Fruit fly (Drosophila melanogaster) whole organism, pupa: ENCODE data around the gene CG6790.

Experiments
- CG10348 ChIP-seq: fragments of 200-800 bp; sonication (Bioruptor generic); IDR thresholded peaks from 2 replicates; pipeline ENCODE4 v1.3.6; 2022; ENCODE audit warnings: missing biosample characterization, missing genetic modification characterization
- CG12605 ChIP-seq: fragments of 200-800 bp; sonication (Bioruptor generic); IDR thresholded peaks from 2 replicates; pipeline ENCODE4 v1.3.6; 2022; ENCODE audit warnings: missing biosample characterization, missing genetic modification characterization
- CG15710 ChIP-seq: fragments of 200-800 bp; sonication (Bioruptor generic); optimal IDR thresholded peaks from 2 replicates; lab custom pipeline; 2018; ENCODE audit warnings: missing biosample characterization, mild to moderate bottlenecking, missing genetic modification characterization, moderate library complexity
- CG8159 ChIP-seq: fragments of 200-800 bp; sonication (Bioruptor generic); optimal IDR thresholded peaks from 3 replicates; lab custom pipeline; 2018; ENCODE audit warnings: missing biosample characterization, mild to moderate bottlenecking, missing genetic modification characterization, moderate library complexity
- CG8301 ChIP-seq: fragments of 200-800 bp; sonication (Bioruptor generic); optimal IDR thresholded peaks from 2 replicates; lab custom pipeline; 2018; ENCODE audit warnings: missing biosample characterization, mild to moderate bottlenecking, missing genetic modification characterization
- EcR ChIP-seq: fragments of 200-800 bp; sonication (Bioruptor generic); optimal IDR thresholded peaks from 3 replicates; lab custom pipeline; 2019; ENCODE audit warnings: missing biosample characterization, missing genetic modification characterization, mild to moderate bottlenecking, moderate library complexity, missing genetic modification reagents
- Ets98B ChIP-seq: fragments of 200-800 bp; sonication (Bioruptor generic); IDR thresholded peaks from 2 replicates; pipeline ENCODE4 v1.3.6; 2022; ENCODE audit warnings: missing biosample characterization, missing genetic modification characterization
- Pif1A ChIP-seq: fragments of 200-800 bp; sonication (Bioruptor generic); optimal IDR thresholded peaks from 3 replicates; lab custom pipeline; 2016; ENCODE audit warnings: missing biosample characterization, missing genetic modification characterization
- Pif1B ChIP-seq: fragments of 200-800 bp; sonication (Bioruptor generic); optimal IDR thresholded peaks from 3 replicates; lab custom pipeline; 2016; ENCODE audit warnings: missing biosample characterization, missing genetic modification characterization
- Snoo ChIP-seq: fragments of 200-800 bp; sonication (Bioruptor generic); optimal IDR thresholded peaks from 3 replicates; lab custom pipeline; 2017; ENCODE audit warnings: missing biosample characterization, mild to moderate bottlenecking, missing genetic modification characterization, inconsistent platforms
- fd96Ca ChIP-seq: fragments of 200-800 bp; sonication (Bioruptor generic); IDR thresholded peaks from 3 replicates; pipeline ENCODE4 v1.3.6; 2022; ENCODE audit warnings: missing biosample characterization, missing genetic modification characterization
- gl ChIP-seq: fragments of 200-800 bp; sonication (Bioruptor generic); optimal IDR thresholded peaks from 2 replicates; lab custom pipeline; 2018; ENCODE audit warnings: missing biosample characterization, mild to moderate bottlenecking, missing genetic modification characterization

- TF ChIP-seq Snoo (tag; lab: Kevin White, UChicago): no peak
- TF ChIP-seq Ets98B (GFP tag; lab: Robert Waterston, UW): no peak
- TF ChIP-seq CG15710 (tag; lab: Kevin White, UChicago): no peak
- no peak for TF ChIP-seq Pif1A (GFP tag; lab: Kevin White, UChicago)
- TF ChIP-seq CG8159 (tag; lab: Kevin White, UChicago): no peak
- no peak for TF ChIP-seq CG8301 (tag; lab: Kevin White, UChicago)
- TF ChIP-seq gl: no peak
- no peak for TF ChIP-seq Pif1B (GFP tag; lab: Kevin White, UChicago)
- no peak for TF ChIP-seq EcR (GFP tag; lab: Kevin White, UChicago)
- no peak for TF ChIP-seq fd96Ca
- no peak for TF ChIP-seq CG12605
- no peak for TF ChIP-seq CG10348 (GFP tag; lab: Robert Waterston, UW)
These were observed 16.9 kb downstream of the CG6790 start for dm6 chr3R:11561648-11562047.
